Fruit fly (Drosophila melanogaster) ovary, adult (tissue): ENCODE data around the gene CG12948.

Experiments used
- CG17801 ChIP-seq: fragments of 200-800 bp; optimal IDR thresholded peaks from 2 replicates; lab custom pipeline; 2019; ENCODE audit warnings: missing biosample characterization, mild to moderate bottlenecking, missing genetic modification characterization, moderate library complexity; ENCODE audit not compliant: partially characterized antibody

The CG12948 gene

dm6 chr3R:9762955-9763931, 15.7 kb upstream of the CG12948 start, which contains the start of the genes Snap24 and CG8478:
Gene Snap24 (minus strand): TSS chr3R:9763150.
Gene CG8478 (plus strand): TSS chr3R:9763650.
- no peak for TF ChIP-seq CG17801 (GFP tag; lab: Kevin White, UChicago)

dm6 chr3R:9759360-9760191, 12.0 kb upstream of the CG12948 start, which contains the start of gene Mpi:
Gene Mpi (plus strand): TSS chr3R:9759622.
- peak; percentile 72 for TF ChIP-seq CG17801 (GFP tag; lab: Kevin White, UChicago)

DNA sequence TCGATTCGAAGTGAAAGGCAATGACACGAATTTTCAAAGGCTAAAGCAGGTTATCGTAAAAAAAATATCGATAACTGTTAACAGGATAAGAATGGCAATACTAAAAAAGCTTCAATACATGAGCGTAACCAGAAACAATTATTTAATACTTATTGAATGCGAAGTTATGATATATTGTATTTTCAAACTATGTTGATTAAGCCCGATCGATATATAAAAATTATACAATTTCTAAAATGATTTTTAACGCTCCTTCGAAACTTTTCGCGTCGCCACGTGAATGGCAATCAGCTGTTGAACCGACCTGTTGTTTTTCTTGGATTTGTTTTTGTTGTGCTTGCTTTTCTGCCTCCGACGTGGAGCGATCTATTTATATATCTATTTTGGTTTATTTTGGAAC, 8.6 kb upstream of the CG12948 start, which contains the start of the genes Alg12 and Rpt3R:
Gene Alg12 (plus strand): TSS at position 305 of the 400 bp plus-strand sequence.
Gene Rpt3R (minus strand): TSS at position 324 of the 400 bp plus-strand sequence.
- TF ChIP-seq CG17801 (GFP tag; lab: Kevin White, UChicago): no peak

- TF ChIP-seq CG17801 (GFP tag; lab: Kevin White, UChicago): no peak
Measured at dm6 chr3R:9754487-9754886, 6.9 kb upstream of the CG12948 start, which contains the start of gene Tti1. Gene Tti1 (minus strand): TSS chr3R:9754686.

- no peak for TF ChIP-seq CG17801 (GFP tag; lab: Kevin White, UChicago)
Measured at dm6 chr3R:9747900-9748663, 538 bp upstream of the CG12948 start.

- TF ChIP-seq CG17801 (GFP tag; lab: Kevin White, UChicago): no peak
Measured at dm6 chr3R:9747875-9747899, 143 bp upstream of the CG12948 start, which contains the start of gene PpD3. Gene PpD3 (plus strand): TSS chr3R:9747875.

DNA sequence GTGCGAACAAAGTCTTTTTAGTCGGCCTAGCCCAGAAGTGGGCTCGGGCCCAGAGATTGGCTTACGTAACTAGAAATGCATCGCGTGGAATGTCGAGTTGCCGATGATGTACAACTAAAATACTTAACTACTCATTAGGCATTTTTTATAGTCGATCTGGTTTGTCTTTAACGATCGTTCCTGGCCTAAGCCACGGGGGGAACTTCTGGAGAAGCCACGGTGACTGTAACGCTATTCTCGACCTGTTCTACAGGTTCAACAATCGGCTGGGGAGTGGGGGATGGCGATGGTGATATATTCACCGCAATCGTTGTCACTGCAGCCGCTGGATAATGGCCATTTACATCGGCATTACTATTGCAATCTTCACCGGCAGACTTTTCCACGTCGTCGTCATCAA, 1.3 kb downstream of the CG12948 start, which contains the start of gene CG34409:
Gene CG34409 (minus strand): TSS at position 101 of the 400 bp plus-strand sequence.
- no peak for TF ChIP-seq CG17801 (GFP tag; lab: Kevin White, UChicago)

DNA sequence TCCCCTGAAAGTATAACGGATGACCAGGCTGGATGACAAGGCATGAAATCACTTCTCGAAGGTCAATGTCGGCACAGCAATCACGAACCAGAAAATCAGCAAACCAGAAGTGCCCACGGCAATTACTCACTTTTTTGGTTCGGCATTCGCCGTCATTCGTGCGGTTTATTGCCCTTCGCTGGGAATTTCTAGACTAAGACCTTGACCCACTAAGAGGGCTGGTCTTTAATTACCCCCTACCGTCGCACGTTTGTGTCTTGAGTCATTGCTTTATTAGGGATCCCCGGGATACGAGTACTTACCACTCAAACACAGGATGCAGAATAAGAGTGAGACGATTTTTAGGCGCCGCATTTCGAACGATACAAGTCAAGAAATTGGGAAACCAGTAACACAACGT, 2.1 kb downstream of the CG12948 start:
- TF ChIP-seq CG17801 (GFP tag; lab: Kevin White, UChicago): no peak

dm6 chr3R:9743995-9744394, 3.5 kb downstream of the CG12948 start:
- no peak for TF ChIP-seq CG17801 (GFP tag; lab: Kevin White, UChicago)

dm6 chr3R:9743217-9743616, 4.3 kb downstream of the CG12948 start, which contains the start of gene CG31415:
Gene CG31415 (plus strand): TSS chr3R:9743517.
- TF ChIP-seq CG17801 (GFP tag; lab: Kevin White, UChicago): no peak

DNA sequence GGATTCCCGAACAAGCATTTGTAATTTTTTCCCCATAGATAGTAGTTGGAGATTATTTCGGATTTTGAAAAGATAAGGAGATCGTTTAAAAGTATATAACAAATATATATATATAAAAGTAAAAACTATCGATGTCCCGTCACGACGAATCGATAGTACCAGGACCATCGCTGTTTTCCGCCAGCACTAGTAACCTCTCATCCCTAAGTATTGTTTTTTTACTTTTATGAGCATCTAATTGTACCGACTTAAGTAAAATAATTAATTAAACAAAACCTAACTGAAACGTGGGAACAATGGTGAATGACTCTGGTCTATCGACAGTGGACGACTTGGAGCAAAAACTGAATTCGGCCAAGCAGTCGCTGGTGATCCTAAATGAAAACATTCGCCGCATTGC, 6.8 kb downstream of the CG12948 start, which contains the start of gene Pnn:
Gene Pnn (plus strand): TSS at position 187 of the 400 bp plus-strand sequence.
- peak; percentile 20 for TF ChIP-seq CG17801 (GFP tag; lab: Kevin White, UChicago)

DNA sequence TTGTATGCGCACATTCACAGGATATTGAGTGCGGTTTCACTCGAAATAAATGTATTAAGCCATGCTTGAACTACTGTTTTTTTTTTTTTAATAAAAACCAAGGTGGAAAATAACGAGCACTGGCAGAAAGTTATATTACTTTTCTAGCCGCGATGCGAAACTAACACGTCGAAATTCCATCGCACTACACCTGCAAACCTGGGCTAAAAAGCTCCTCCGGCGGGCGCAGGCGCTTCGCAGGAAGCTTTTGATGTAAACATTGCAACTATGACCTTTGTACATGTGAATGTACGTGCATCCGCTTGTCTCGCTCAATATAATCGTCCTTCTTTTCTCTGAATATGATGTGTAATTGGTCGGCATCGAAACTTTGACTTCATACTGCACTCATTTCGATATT, 7.8 kb downstream of the CG12948 start, which contains the start of gene side-VII:
Gene side-VII (minus strand): TSS at position 187 of the 400 bp plus-strand sequence.
- no peak for TF ChIP-seq CG17801 (GFP tag; lab: Kevin White, UChicago)

- no peak for TF ChIP-seq CG17801 (GFP tag; lab: Kevin White, UChicago)
Measured at dm6 chr3R:9735151-9735550, 12.4 kb downstream of the CG12948 start.

DNA sequence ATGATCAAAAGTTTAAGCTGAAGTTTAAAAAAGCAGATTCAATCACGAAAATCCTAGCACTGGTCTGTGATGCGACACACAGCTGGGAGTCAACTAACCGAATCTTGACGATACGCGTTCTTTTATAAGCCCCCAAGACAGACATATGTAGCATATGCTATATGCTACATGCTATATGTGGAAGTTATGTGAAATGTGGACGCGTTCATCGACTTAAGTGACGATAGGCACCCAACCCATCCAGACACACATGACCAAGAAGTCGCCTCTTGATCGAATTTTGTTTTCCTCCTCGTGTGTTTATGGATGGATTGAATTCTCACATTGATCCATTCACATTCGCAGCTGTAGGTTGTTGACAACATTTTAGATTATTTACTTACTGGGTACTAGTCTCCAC, 14.4 kb downstream of the CG12948 start, which contains the start of gene alphaTub85E:
Gene alphaTub85E (minus strand): TSS at position 101 of the 400 bp plus-strand sequence.
- no peak for TF ChIP-seq CG17801 (GFP tag; lab: Kevin White, UChicago)
